Worm (Caenorhabditis elegans) whole organism, L3 larva: Measurements from ENCODE around the gene Y71H2AM.29.

Source experiments
- ZK546.5 ChIP-seq: sonication (generic microtip); optimal IDR thresholded peaks from 2 replicates; lab custom pipeline; 2017; ENCODE audit warnings: missing biosample characterization, missing genetic modification characterization
- aly-2 ChIP-seq: fragments of 150-350 bp; optimal IDR thresholded peaks from 2 replicates; lab custom pipeline; 2014; ENCODE audit warnings: missing biosample characterization, missing genetic modification characterization
- ama-1 ChIP-seq: fragments of 150-350 bp; optimal IDR thresholded peaks from 2 replicates; lab custom pipeline; 2018
- ceh-28 ChIP-seq: fragments of 150-350 bp; optimal IDR thresholded peaks from 2 replicates; lab custom pipeline; 2014; ENCODE audit warnings: missing biosample characterization, missing genetic modification reagents, missing genetic modification characterization
- ceh-82 ChIP-seq: fragments of 150-350 bp; optimal IDR thresholded peaks from 2 replicates; lab custom pipeline; 2014; ENCODE audit warnings: missing biosample characterization, missing genetic modification characterization
- ceh-9 ChIP-seq: sonication (generic microtip); optimal IDR thresholded peaks from 2 replicates; lab custom pipeline; 2018; ENCODE audit warnings: missing biosample characterization, missing genetic modification characterization
- egl-27 ChIP-seq: sonication (generic microtip); optimal IDR thresholded peaks from 4 replicates; lab custom pipeline; 2017; ENCODE audit warnings: missing biosample characterization, missing genetic modification reagents, missing genetic modification characterization
- egl-5 ChIP-seq: fragments of 150-350 bp; optimal IDR thresholded peaks from 2 replicates; lab custom pipeline; 2017; ENCODE audit warnings: missing biosample characterization, missing genetic modification reagents, missing genetic modification characterization, inconsistent platforms
- elt-1 ChIP-seq: fragments of 150-350 bp; optimal IDR thresholded peaks from 2 replicates; lab custom pipeline; 2014; ENCODE audit warnings: missing biosample characterization, missing genetic modification characterization
- elt-2 ChIP-seq: sonication (generic microtip); optimal IDR thresholded peaks from 2 replicates; lab custom pipeline; 2016; ENCODE audit warnings: missing genetic modification reagents, mild to moderate bottlenecking, missing genetic modification characterization, missing compliant biosample characterization
- elt-3 ChIP-seq, 3 experiments: fragments of 150-350 bp in 1 of 3; sonication (generic microtip) in 2 of 3; optimal IDR thresholded peaks; 2 replicates in 2 of 3; 4 replicates in 1 of 3; lab custom pipeline; 2014 to 2017; ENCODE audit warnings: missing biosample characterization in 3 of 3, missing genetic modification characterization in 3 of 3
- eor-1 ChIP-seq, 2 experiments: fragments of 150-350 bp; optimal IDR thresholded peaks; 2 replicates each; lab custom pipeline; 2014 to 2018; ENCODE audit warnings: missing biosample characterization in 2 of 2, missing genetic modification characterization in 2 of 2
- fkh-10 ChIP-seq: sonication (generic microtip); optimal IDR thresholded peaks from 2 replicates; lab custom pipeline; 2017; ENCODE audit warnings: missing biosample characterization, missing genetic modification reagents, missing genetic modification characterization
- fkh-2 ChIP-seq: fragments of 150-350 bp; optimal IDR thresholded peaks from 2 replicates; lab custom pipeline; 2014; ENCODE audit warnings: missing biosample characterization, missing genetic modification reagents, missing genetic modification characterization
- fos-1 ChIP-seq: fragments of 150-350 bp; optimal IDR thresholded peaks from 2 replicates; lab custom pipeline; 2014; ENCODE audit warnings: missing biosample characterization, missing genetic modification characterization
- hmg-11 ChIP-seq: sonication (generic microtip); optimal IDR thresholded peaks from 2 replicates; lab custom pipeline; 2016; ENCODE audit warnings: missing genetic modification characterization, missing compliant biosample characterization
- jun-1 ChIP-seq: fragments of 150-350 bp; optimal IDR thresholded peaks from 2 replicates; lab custom pipeline; 2014; ENCODE audit warnings: missing biosample characterization, missing genetic modification reagents, missing genetic modification characterization
- lin-15B ChIP-seq: fragments of 150-350 bp; optimal IDR thresholded peaks from 2 replicates; lab custom pipeline; 2014; ENCODE audit warnings: missing biosample characterization, missing genetic modification characterization
- lin-39 ChIP-seq: fragments of 150-350 bp; optimal IDR thresholded peaks from 2 replicates; lab custom pipeline; 2018; ENCODE audit warnings: missing biosample characterization, missing genetic modification reagents, missing genetic modification characterization
- lsy-12 ChIP-seq: sonication (generic microtip); optimal IDR thresholded peaks from 2 replicates; lab custom pipeline; 2016; ENCODE audit warnings: mild to moderate bottlenecking, missing genetic modification characterization, missing compliant biosample characterization
- mdl-1 ChIP-seq: fragments of 150-350 bp; optimal IDR thresholded peaks from 2 replicates; lab custom pipeline; 2014; ENCODE audit warnings: missing biosample characterization, missing genetic modification characterization
- mml-1 ChIP-seq: fragments of 150-350 bp; sonication (generic microtip); optimal IDR thresholded peaks from 3 replicates; lab custom pipeline; 2014; ENCODE audit warnings: missing biosample characterization, missing genetic modification characterization
- nfya-1 ChIP-seq: sonication (generic microtip); optimal IDR thresholded peaks from 2 replicates; lab custom pipeline; 2017; ENCODE audit warnings: missing genetic modification characterization, mild to moderate bottlenecking, missing compliant biosample characterization, antibody characterized with exemption, moderate library complexity; ENCODE audit not compliant: insufficient read depth
- nhr-11 ChIP-seq: fragments of 150-350 bp; optimal IDR thresholded peaks from 2 replicates; lab custom pipeline; 2014; ENCODE audit warnings: missing biosample characterization, missing genetic modification characterization
- nhr-12 ChIP-seq: fragments of 150-350 bp; optimal IDR thresholded peaks from 2 replicates; lab custom pipeline; 2014; ENCODE audit warnings: missing biosample characterization, missing genetic modification characterization
- nhr-23 ChIP-seq: fragments of 150-350 bp; optimal IDR thresholded peaks from 2 replicates; lab custom pipeline; 2014; ENCODE audit warnings: missing biosample characterization, missing genetic modification reagents, missing genetic modification characterization
- nhr-237 ChIP-seq: fragments of 150-350 bp; optimal IDR thresholded peaks from 2 replicates; lab custom pipeline; 2014; ENCODE audit warnings: missing biosample characterization, missing genetic modification characterization
- nhr-25 ChIP-seq: sonication (generic microtip); optimal IDR thresholded peaks from 2 replicates; lab custom pipeline; 2017; ENCODE audit warnings: missing biosample characterization, missing genetic modification characterization
- nhr-28 ChIP-seq: fragments of 150-350 bp; optimal IDR thresholded peaks from 2 replicates; lab custom pipeline; 2014; ENCODE audit warnings: missing biosample characterization, missing genetic modification characterization
- nhr-43 ChIP-seq: sonication (generic microtip); optimal IDR thresholded peaks from 2 replicates; lab custom pipeline; 2016; ENCODE audit warnings: mild to moderate bottlenecking, missing genetic modification characterization, missing compliant biosample characterization; ENCODE audit not compliant: poor library complexity, severe bottlenecking
- nhr-67 ChIP-seq: fragments of 150-350 bp; optimal IDR thresholded peaks from 2 replicates; lab custom pipeline; 2014; ENCODE audit warnings: missing biosample characterization, missing genetic modification characterization
- nhr-77 ChIP-seq: fragments of 150-350 bp; optimal IDR thresholded peaks from 2 replicates; lab custom pipeline; 2014; ENCODE audit warnings: missing biosample characterization, missing genetic modification characterization
- pha-4 ChIP-seq: fragments of 150-350 bp; optimal IDR thresholded peaks from 2 replicates; lab custom pipeline; 2014; ENCODE audit warnings: missing biosample characterization, missing genetic modification reagents, missing genetic modification characterization
- pqm-1 ChIP-seq: fragments of 150-350 bp; optimal IDR thresholded peaks from 2 replicates; lab custom pipeline; 2017; ENCODE audit warnings: missing biosample characterization, missing genetic modification characterization, inconsistent platforms
- sea-2 ChIP-seq: fragments of 150-350 bp; sonication (generic microtip); optimal IDR thresholded peaks from 4 replicates; lab custom pipeline; 2014; ENCODE audit warnings: missing biosample characterization, missing genetic modification reagents, missing genetic modification characterization
- skn-1 ChIP-seq: fragments of 150-350 bp; optimal IDR thresholded peaks from 2 replicates; lab custom pipeline; 2014; ENCODE audit warnings: missing biosample characterization, missing genetic modification characterization
- snpc-4 ChIP-seq: fragments of 150-350 bp; optimal IDR thresholded peaks from 2 replicates; lab custom pipeline; 2014; ENCODE audit warnings: missing biosample characterization, missing genetic modification characterization
- tbx-2 ChIP-seq: sonication (generic microtip); optimal IDR thresholded peaks from 2 replicates; lab custom pipeline; 2016; ENCODE audit warnings: mild to moderate bottlenecking, missing genetic modification characterization, missing compliant biosample characterization
- unc-39 ChIP-seq: sonication (generic microtip); optimal IDR thresholded peaks from 4 replicates; lab custom pipeline; 2017; ENCODE audit warnings: missing biosample characterization, missing genetic modification characterization
- unc-62 ChIP-seq: fragments of 150-350 bp; sonication (generic microtip); optimal IDR thresholded peaks from 4 replicates; lab custom pipeline; 2014; ENCODE audit warnings: missing biosample characterization, missing genetic modification reagents, missing genetic modification characterization
- ztf-11 ChIP-seq: fragments of 150-350 bp; optimal IDR thresholded peaks from 2 replicates; lab custom pipeline; 2014; ENCODE audit warnings: missing biosample characterization, missing genetic modification characterization
- ztf-4 ChIP-seq: fragments of 150-350 bp; optimal IDR thresholded peaks from 2 replicates; lab custom pipeline; 2014; ENCODE audit warnings: missing biosample characterization, missing genetic modification characterization

Y71H2AM.29 gene

DNA sequence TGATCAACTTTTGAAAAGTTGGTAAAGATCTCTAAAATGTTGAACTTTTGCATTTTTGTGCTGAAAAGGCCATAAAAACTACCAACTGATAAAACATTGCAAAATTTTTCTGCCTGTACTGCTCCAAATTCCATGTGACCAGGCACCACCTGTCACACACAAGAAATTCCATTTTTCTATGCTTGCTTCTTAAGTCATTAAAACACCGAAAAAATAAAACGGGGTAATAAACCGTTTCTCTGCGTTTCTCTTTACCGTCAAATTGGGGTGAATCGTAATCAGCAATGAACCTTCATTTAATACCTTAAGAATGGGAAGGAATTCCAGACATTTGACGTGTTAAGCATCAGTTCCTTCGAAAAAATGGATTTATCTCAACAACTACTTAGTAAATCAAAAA lies 37.6 kb downstream of the Y71H2AM.29 start:
- TF ChIP-seq jun-1 (tag; lab: Kevin White, UChicago): peak; percentile 11
- peak; percentile 94 for TF ChIP-seq elt-2
- TF ChIP-seq pha-4: peak; percentile 37
- no peak for TF ChIP-seq ceh-28 (tag; lab: Kevin White, UChicago)
- TF ChIP-seq pqm-1 (tag; lab: Kevin White, UChicago): peak; percentile 86
- no peak for TF ChIP-seq fos-1 (tag; lab: Kevin White, UChicago)

DNA sequence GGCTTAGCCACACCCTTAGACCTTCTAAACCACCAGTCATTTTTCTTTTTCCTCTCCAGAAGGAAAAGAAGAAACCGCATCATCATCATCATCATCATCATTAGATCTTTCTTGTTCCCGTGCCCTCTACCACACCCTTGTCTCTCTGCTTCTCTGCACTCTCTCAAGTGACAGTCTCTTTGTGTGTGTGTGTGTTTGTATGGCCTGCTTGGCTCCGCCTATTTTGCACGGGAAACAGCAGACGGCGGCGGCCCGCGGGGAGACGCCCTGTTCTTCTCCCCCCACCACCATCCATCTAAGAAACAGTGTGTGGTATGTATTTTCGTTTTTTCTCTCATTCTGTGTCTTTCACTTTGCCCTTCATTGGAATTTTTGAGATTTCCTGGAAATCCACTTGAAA lies 39.2 kb downstream of the Y71H2AM.29 start:
- TF ChIP-seq nhr-25 (tag; lab: Kevin White, UChicago) (peak; percentile 95), nhr-77 (tag; lab: Kevin White, UChicago) (no peak), elt-3 (tag; optimal IDR thresholded peaks at IDR 0.05; lab: Kevin White, UChicago) (peak in 1 of 3 experiments; percentile 77), nhr-43 (tag; lab: Kevin White, UChicago) (peak; percentile 84), lin-39 (tag; lab: Kevin White, UChicago) (peak; percentile 63), unc-39 (tag; lab: Kevin White, UChicago) (no peak), ceh-82 (tag; lab: Kevin White, UChicago) (no peak), egl-5 (tag; lab: Kevin White, UChicago) (peak; percentile 6), nhr-237 (tag; lab: Kevin White, UChicago) (no peak), nhr-11 (tag; lab: Kevin White, UChicago) (no peak), hmg-11 (tag; lab: Kevin White, UChicago) (peak; percentile 44), pha-4 (no peak), tbx-2 (peak; percentile 11), unc-62 (GFP tag; lab: Kevin White, UChicago) (peak; percentile 56), fkh-2 (tag; lab: Kevin White, UChicago) (no peak), pqm-1 (tag; lab: Kevin White, UChicago) (peak; percentile 57), elt-2 (peak; percentile 63), mdl-1 (tag; lab: Kevin White, UChicago) (peak; percentile 30), aly-2 (tag; lab: Kevin White, UChicago) (no peak), lsy-12 (tag; lab: Kevin White, UChicago) (peak; percentile 29), lin-15B (tag; lab: Kevin White, UChicago) (peak; percentile 7), jun-1 (tag; lab: Kevin White, UChicago) (peak; percentile 65), nhr-23 (tag; lab: Kevin White, UChicago) (peak; percentile 90), skn-1 (peak; percentile 25), nfya-1 (tag; lab: Kevin White, UChicago) (peak; percentile 71), ceh-28 (tag; lab: Kevin White, UChicago) (peak; percentile 62), elt-1 (tag; lab: Kevin White, UChicago) (peak; percentile 25)

DNA sequence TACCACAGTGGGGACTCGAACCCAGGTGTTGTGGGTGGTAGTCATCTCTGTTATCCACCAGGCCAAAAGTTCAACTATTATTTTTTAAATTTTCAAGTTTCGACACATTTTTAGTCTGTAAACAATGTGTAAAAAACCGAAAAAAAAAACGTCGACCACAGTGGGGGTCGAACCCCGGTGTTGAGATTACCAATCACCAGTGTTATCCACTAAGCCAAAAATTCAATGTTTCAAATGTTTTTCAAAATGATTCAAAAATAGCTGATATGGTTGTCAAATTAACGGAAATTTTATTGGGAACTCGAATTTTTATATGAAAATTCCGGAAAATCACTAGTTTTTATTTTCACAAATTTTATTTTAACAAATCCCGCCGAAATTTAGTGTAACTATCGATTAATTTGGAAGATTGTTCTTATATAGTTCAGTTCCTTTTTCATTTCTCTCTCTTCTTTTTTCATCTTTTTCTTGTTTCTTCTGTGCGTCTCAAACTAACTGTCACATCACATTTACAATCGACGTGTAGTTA lies 40.6 kb downstream of the Y71H2AM.29 start:
- peak; percentile 22 for TF ChIP-seq nhr-23 (tag; lab: Kevin White, UChicago)
- TF ChIP-seq ceh-9 (tag; lab: Kevin White, UChicago): no peak

DNA sequence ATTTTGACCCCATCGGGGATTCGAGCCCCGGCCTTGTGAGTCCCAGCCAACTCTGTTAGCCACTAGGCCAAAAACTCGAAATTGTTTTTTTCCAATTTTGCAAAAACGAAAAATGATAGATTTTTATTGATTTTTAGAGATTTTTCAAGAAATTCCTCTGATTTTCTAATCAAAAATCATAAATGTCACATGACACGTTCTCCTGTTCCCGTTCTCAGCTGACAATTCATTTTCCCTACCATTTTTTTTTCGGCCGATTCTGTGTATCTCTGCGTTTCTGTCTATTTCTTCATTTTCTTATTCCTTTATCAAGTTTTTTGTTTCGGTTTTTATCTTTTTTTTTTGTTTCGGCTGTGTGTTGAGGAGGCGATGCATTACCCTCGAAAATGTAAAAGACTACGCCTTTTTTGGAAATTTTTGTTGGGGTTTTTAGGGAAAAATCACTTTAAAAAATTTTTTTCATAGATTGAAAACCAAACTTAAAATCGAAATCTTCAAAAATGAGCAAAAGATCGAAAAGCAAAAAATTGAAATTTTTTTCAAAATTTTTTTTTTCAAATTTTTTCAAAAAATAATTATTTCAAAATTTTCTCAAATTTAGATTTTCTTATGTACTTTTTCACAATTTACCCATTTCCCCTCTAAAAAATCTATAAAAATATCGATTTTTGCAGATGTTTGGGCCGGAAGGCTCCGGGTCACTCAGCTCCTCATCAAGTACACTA lies 41.7 kb downstream of the Y71H2AM.29 start, which contains the start of gene klf-1:
TSS of gene klf-1 (plus strand) at position 675 of the 725 bp plus-strand sequence.
- TF ChIP-seq nhr-237 (tag; lab: Kevin White, UChicago) (no peak), ztf-4 (no peak), nhr-28 (tag; lab: Kevin White, UChicago) (no peak), jun-1 (tag; lab: Kevin White, UChicago) (no peak), nhr-67 (tag; lab: Kevin White, UChicago) (no peak), tbx-2 (no peak), ceh-9 (tag; lab: Kevin White, UChicago) (no peak), skn-1 (no peak), snpc-4 (tag; lab: Kevin White, UChicago) (no peak), fkh-10 (no peak), unc-39 (tag; lab: Kevin White, UChicago) (no peak), pqm-1 (tag; lab: Kevin White, UChicago) (peak; percentile 41), nhr-77 (tag; lab: Kevin White, UChicago) (no peak), nhr-11 (tag; lab: Kevin White, UChicago) (no peak), nhr-43 (tag; lab: Kevin White, UChicago) (peak; percentile 70), ceh-82 (tag; lab: Kevin White, UChicago) (no peak), egl-5 (tag; lab: Kevin White, UChicago) (no peak), fkh-2 (tag; lab: Kevin White, UChicago) (no peak), aly-2 (tag; lab: Kevin White, UChicago) (no peak), lin-39 (tag; lab: Kevin White, UChicago) (no peak), nhr-12 (tag; lab: Kevin White, UChicago) (no peak), lsy-12 (tag; lab: Kevin White, UChicago) (no peak), eor-1 (tag; optimal IDR thresholded peaks at IDR 0.05; lab: Kevin White, UChicago) (no peak), egl-27 (tag; lab: Kevin White, UChicago) (no peak), ztf-11 (tag; lab: Kevin White, UChicago) (no peak), lin-15B (tag; lab: Kevin White, UChicago) (no peak), hmg-11 (tag; lab: Kevin White, UChicago) (no peak), ama-1 (no peak), ZK546.5 (no peak), mdl-1 (tag; lab: Kevin White, UChicago) (no peak), nhr-25 (tag; lab: Kevin White, UChicago) (peak; percentile 42), sea-2 (GFP tag; lab: Kevin White, UChicago) (no peak), mml-1 (no peak)
